Worm (Caenorhabditis elegans) whole organism, early embryonic: ENCODE measurements around the gene F54F12.2.

Source experiments
- B0310.2 ChIP-seq: sonication (generic microtip); optimal IDR thresholded peaks from 2 replicates; lab custom pipeline; 2016; ENCODE audit warnings: mild to moderate bottlenecking, missing genetic modification characterization, missing compliant biosample characterization
- ama-1 ChIP-seq: fragments of 150-350 bp; optimal IDR thresholded peaks from 2 replicates; lab custom pipeline; 2014
- flt-1 ChIP-seq: fragments of 200-800 bp; sonication (Bioruptor generic); IDR thresholded peaks from 2 replicates; pipeline ENCODE4 v1.3.6; 2022; ENCODE audit warnings: missing genetic modification characterization, missing compliant biosample characterization
- pes-1 ChIP-seq: fragments of 200-800 bp; sonication (Bioruptor generic); IDR thresholded peaks from 2 replicates; pipeline ENCODE4 v1.3.6; 2022; ENCODE audit warnings: missing genetic modification reagents, missing genetic modification characterization, missing compliant biosample characterization
- tbx-11 ChIP-seq: fragments of 200-800 bp; sonication (Bioruptor generic); IDR thresholded peaks from 2 replicates; pipeline ENCODE4 v1.3.6; 2022; ENCODE audit warnings: missing genetic modification characterization, missing compliant biosample characterization
- tbx-37 ChIP-seq: fragments of 200-800 bp; sonication (Bioruptor generic); conservative IDR thresholded peaks from 2 replicates; pipeline ENCODE4 v1.3.6; 2022; ENCODE audit warnings: missing genetic modification reagents, missing genetic modification characterization, missing compliant biosample characterization

ce11 chrIII:13032429-13033018 lies 7.3 kb upstream of the F54F12.2 start:
- TF ChIP-seq tbx-37 (GFP tag; lab: Robert Waterston, UW) (no peak), B0310.2 (tag; lab: Kevin White, UChicago) (peak; percentile 17), pes-1 (GFP tag; lab: Robert Waterston, UW) (peak; percentile 49), ama-1 (no peak), tbx-11 (GFP tag; lab: Robert Waterston, UW) (no peak), flt-1 (GFP tag; lab: Robert Waterston, UW) (peak; percentile 7; the same call in 1 of the 2 replicates)
